Fruit fly (Drosophila melanogaster) whole organism, pupa: ENCODE results near the gene Dlic.

ENCODE experiments used
- CG10348 ChIP-seq: fragments of 200-800 bp; sonication (Bioruptor generic); IDR thresholded peaks from 2 replicates; pipeline ENCODE4 v1.3.6; 2022; ENCODE audit warnings: missing biosample characterization, missing genetic modification characterization
- CG12605 ChIP-seq: fragments of 200-800 bp; sonication (Bioruptor generic); IDR thresholded peaks from 2 replicates; pipeline ENCODE4 v1.3.6; 2022; ENCODE audit warnings: missing biosample characterization, missing genetic modification characterization
- CG13204 ChIP-seq: fragments of 200-800 bp; sonication (Bioruptor generic); optimal IDR thresholded peaks from 2 replicates; lab custom pipeline; 2018; ENCODE audit warnings: missing biosample characterization, mild to moderate bottlenecking, missing genetic modification characterization, moderate library complexity
- CG14655 ChIP-seq: fragments of 200-800 bp; sonication (Bioruptor generic); optimal IDR thresholded peaks from 3 replicates; lab custom pipeline; 2017; ENCODE audit warnings: mild to moderate bottlenecking, missing biosample characterization, missing genetic modification reagents, missing genetic modification characterization
- CG15710 ChIP-seq: fragments of 200-800 bp; sonication (Bioruptor generic); optimal IDR thresholded peaks from 2 replicates; lab custom pipeline; 2018; ENCODE audit warnings: missing biosample characterization, mild to moderate bottlenecking, missing genetic modification characterization, moderate library complexity
- CG17806 ChIP-seq: fragments of 200-800 bp; sonication (Bioruptor generic); optimal IDR thresholded peaks from 2 replicates; lab custom pipeline; 2018; ENCODE audit warnings: missing biosample characterization, mild to moderate bottlenecking, missing genetic modification characterization, moderate library complexity
- CG32121 ChIP-seq: fragments of 200-800 bp; sonication (Bioruptor generic); IDR thresholded peaks from 2 replicates; pipeline ENCODE4 v1.3.6; 2022; ENCODE audit warnings: missing biosample characterization, missing genetic modification characterization
- CG34367 ChIP-seq: fragments of 200-800 bp; sonication (Bioruptor generic); optimal IDR thresholded peaks from 2 replicates; lab custom pipeline; 2018; ENCODE audit warnings: missing biosample characterization, mild to moderate bottlenecking, missing genetic modification characterization
- CG4496 ChIP-seq: fragments of 200-800 bp; sonication (Bioruptor generic); IDR thresholded peaks from 3 replicates; pipeline ENCODE4 v1.3.6; 2022; ENCODE audit warnings: missing biosample characterization, missing genetic modification characterization
- CG8159 ChIP-seq: fragments of 200-800 bp; sonication (Bioruptor generic); optimal IDR thresholded peaks from 3 replicates; lab custom pipeline; 2018; ENCODE audit warnings: missing biosample characterization, mild to moderate bottlenecking, missing genetic modification characterization, moderate library complexity
- CG8301 ChIP-seq: fragments of 200-800 bp; sonication (Bioruptor generic); optimal IDR thresholded peaks from 2 replicates; lab custom pipeline; 2018; ENCODE audit warnings: missing biosample characterization, mild to moderate bottlenecking, missing genetic modification characterization
- CG9948 ChIP-seq: fragments of 200-800 bp; sonication (Bioruptor generic); optimal IDR thresholded peaks from 2 replicates; lab custom pipeline; 2018; ENCODE audit warnings: missing biosample characterization, mild to moderate bottlenecking, missing genetic modification characterization, moderate library complexity
- D1 ChIP-seq: fragments of 200-800 bp; sonication (Bioruptor generic); optimal IDR thresholded peaks from 2 replicates; lab custom pipeline; 2018; ENCODE audit warnings: missing biosample characterization, mild to moderate bottlenecking, missing genetic modification characterization, moderate library complexity
- EcR ChIP-seq: fragments of 200-800 bp; sonication (Bioruptor generic); optimal IDR thresholded peaks from 3 replicates; lab custom pipeline; 2019; ENCODE audit warnings: missing biosample characterization, missing genetic modification characterization, mild to moderate bottlenecking, moderate library complexity, missing genetic modification reagents
- Ets98B ChIP-seq: fragments of 200-800 bp; sonication (Bioruptor generic); IDR thresholded peaks from 2 replicates; pipeline ENCODE4 v1.3.6; 2022; ENCODE audit warnings: missing biosample characterization, missing genetic modification characterization
- Pif1A ChIP-seq: fragments of 200-800 bp; sonication (Bioruptor generic); optimal IDR thresholded peaks from 3 replicates; lab custom pipeline; 2016; ENCODE audit warnings: missing biosample characterization, missing genetic modification characterization
- Pif1B ChIP-seq: fragments of 200-800 bp; sonication (Bioruptor generic); optimal IDR thresholded peaks from 3 replicates; lab custom pipeline; 2016; ENCODE audit warnings: missing biosample characterization, missing genetic modification characterization
- Snoo ChIP-seq: fragments of 200-800 bp; sonication (Bioruptor generic); optimal IDR thresholded peaks from 3 replicates; lab custom pipeline; 2017; ENCODE audit warnings: missing biosample characterization, mild to moderate bottlenecking, missing genetic modification characterization, inconsistent platforms
- fd96Ca ChIP-seq: fragments of 200-800 bp; sonication (Bioruptor generic); IDR thresholded peaks from 3 replicates; pipeline ENCODE4 v1.3.6; 2022; ENCODE audit warnings: missing biosample characterization, missing genetic modification characterization
- gl ChIP-seq: fragments of 200-800 bp; sonication (Bioruptor generic); optimal IDR thresholded peaks from 2 replicates; lab custom pipeline; 2018; ENCODE audit warnings: missing biosample characterization, mild to moderate bottlenecking, missing genetic modification characterization
- rn ChIP-seq: fragments of 200-800 bp; sonication (Bioruptor generic); IDR thresholded peaks from 2 replicates; pipeline ENCODE4 v1.3.6; 2022; ENCODE audit warnings: missing biosample characterization, missing genetic modification characterization

Dlic gene

dm6 chrX:11137566-11138186, 16.5 kb upstream of the Dlic start, which contains the start of gene CDK2AP1:
Gene CDK2AP1 (plus strand): TSS chrX:11137859.
- TF ChIP-seq CG8301 = no peak
- TF ChIP-seq CG14655 = no peak
- TF ChIP-seq CG4496 (GFP tag; lab: Robert Waterston, UW) = peak; percentile 37; the same call in 1 of the 3 replicates
- no peak for TF ChIP-seq gl
- TF ChIP-seq CG12605 (GFP tag; lab: Robert Waterston, UW) = no peak
- 0 out of 3 replicates have a peak, but pooled peaks have one; percentile 25 for TF ChIP-seq fd96Ca
- TF ChIP-seq CG8159 (tag; lab: Kevin White, UChicago) = peak; percentile 0
- TF ChIP-seq CG32121 (GFP tag; lab: Robert Waterston, UW) = 0 out of 2 replicates have a peak, but pooled peaks have one; percentile 15
- peak; percentile 1 for TF ChIP-seq CG17806 (tag; lab: Kevin White, UChicago)
- no peak for TF ChIP-seq CG10348
- TF ChIP-seq CG15710 (tag; lab: Kevin White, UChicago) = no peak

- no peak for TF ChIP-seq CG13204 (GFP tag; lab: Kevin White, UChicago)
- TF ChIP-seq CG15710 (tag; lab: Kevin White, UChicago) = no peak
These were observed 14.1 kb upstream of the Dlic start, which contains the start of gene ssp7 for dm6 chrX:11140163-11140562. Gene ssp7 (minus strand): TSS chrX:11140263.

DNA sequence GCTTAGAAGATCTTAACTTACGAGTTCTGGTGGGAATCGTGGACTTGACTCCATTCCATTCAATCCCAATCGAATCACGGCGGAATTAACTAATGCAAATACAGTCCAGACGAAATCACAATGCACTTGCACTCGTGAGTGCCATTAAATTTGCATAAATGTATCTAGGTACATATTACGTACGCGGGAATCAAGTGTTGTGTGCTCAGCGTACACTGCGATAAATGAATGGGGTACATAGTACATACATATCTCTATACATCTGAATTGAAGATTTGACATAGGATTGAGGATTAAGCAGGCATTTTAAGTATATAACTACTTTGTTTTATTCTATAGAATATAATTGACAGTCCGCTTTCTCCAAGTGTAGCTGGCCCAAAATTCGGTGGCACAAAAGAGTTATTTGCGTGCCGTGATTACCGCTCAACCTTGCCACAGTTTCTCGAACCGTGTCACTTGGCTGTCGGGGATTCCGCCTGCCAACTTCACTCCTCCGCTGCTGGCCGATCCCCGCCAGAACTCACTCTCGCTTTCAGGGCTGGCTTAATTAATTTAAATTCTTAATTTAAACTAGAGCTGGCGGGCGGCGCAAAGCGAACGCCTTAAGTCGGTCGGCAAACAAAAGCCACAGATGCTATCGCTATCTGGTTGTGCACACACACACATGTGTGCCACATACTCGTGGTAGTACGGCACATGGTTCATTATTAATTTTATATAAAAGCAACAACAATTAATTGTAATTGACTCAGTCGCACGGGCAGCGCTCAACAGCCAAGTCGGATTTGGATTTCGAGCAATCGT, 12.2 kb upstream of the Dlic start, which contains the start of the genes CG15199 and CG15202:
Gene CG15199 (minus strand): TSS at position 51 of the 807 bp plus-strand sequence.
Gene CG15202 (plus strand): TSS at position 757 of the 807 bp plus-strand sequence.
- no peak for TF ChIP-seq CG32121 (GFP tag; lab: Robert Waterston, UW)
- peak; percentile 53 for TF ChIP-seq Snoo (tag; lab: Kevin White, UChicago)
- no peak for TF ChIP-seq CG8301
- no peak for TF ChIP-seq CG8159 (tag; lab: Kevin White, UChicago)
- no peak for TF ChIP-seq CG34367 (tag; lab: Kevin White, UChicago)
- TF ChIP-seq fd96Ca = no peak

- no peak for TF ChIP-seq CG9948 (tag; lab: Kevin White, UChicago)
- TF ChIP-seq Snoo (tag; lab: Kevin White, UChicago) = no peak
- TF ChIP-seq, all 21 proteins: peak for 0
These were observed 10.4 kb upstream of the Dlic start, which contains the start of gene CG15201 for dm6 chrX:11143820-11144219. Gene CG15201 (plus strand): TSS chrX:11144120.

DNA sequence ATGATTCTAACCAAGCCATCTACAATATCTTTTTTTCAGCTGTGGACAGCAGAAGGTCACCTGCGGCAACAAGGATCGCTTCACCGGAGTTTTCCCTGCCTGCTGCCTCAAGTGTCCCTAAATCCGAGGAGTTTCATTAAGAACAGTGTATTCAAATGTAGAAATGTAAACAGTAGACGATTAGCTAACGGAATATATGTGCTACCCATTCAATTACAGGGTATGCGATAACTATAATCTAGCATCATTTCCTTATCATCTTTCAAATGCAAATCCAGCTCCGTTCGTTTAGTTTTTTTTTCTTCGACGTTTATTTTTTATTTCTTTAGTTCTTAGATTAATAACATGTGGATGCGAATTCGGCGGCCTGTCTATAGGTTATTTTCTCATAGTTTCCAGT, 9.6 kb upstream of the Dlic start:
- TF ChIP-seq CG4496 (GFP tag; lab: Robert Waterston, UW) (no peak), gl (no peak), EcR (no peak), CG14655 (no peak), Pif1B (GFP tag; lab: Kevin White, UChicago) (no peak), CG9948 (tag; lab: Kevin White, UChicago) (no peak), CG34367 (tag; lab: Kevin White, UChicago) (no peak), CG15710 (tag; lab: Kevin White, UChicago) (no peak), CG17806 (tag; lab: Kevin White, UChicago) (no peak), CG12605 (GFP tag; lab: Robert Waterston, UW) (no peak), fd96Ca (no peak), Snoo (tag; lab: Kevin White, UChicago) (no peak), CG13204 (GFP tag; lab: Kevin White, UChicago) (no peak)

DNA sequence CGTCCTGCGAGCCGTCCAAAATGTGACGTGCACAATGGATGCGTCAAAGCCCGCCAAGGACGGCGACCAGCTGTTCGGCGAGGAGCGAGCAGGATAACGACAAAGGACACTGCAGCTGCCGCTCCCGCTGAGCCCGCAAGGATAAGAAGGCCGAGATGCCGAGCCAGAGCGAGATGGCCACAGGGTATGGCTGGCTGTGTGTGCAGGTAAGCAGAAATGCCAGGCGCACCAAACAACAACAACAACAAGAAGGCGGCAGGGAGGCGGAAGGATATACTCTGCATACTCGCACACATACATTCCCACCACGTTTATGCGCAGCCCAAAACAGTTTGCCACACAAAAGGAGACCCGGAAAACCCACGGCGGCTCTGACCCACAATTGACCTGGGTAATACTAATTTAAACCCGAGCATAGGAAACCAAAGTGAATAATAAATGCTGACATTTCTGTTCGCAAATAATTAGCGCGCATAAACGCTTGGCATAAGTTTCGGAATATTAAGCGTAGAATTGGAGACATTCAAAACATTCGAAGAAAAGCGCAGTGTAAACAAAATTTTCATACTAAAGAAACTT, 7.5 kb upstream of the Dlic start:
- TF ChIP-seq EcR (no peak), Snoo (tag; lab: Kevin White, UChicago) (peak; percentile 15), CG15710 (tag; lab: Kevin White, UChicago) (peak; percentile 51), CG32121 (GFP tag; lab: Robert Waterston, UW) (no peak), CG8301 (peak; percentile 20), D1 (tag; lab: Kevin White, UChicago) (no peak), CG14655 (no peak), fd96Ca (peak; percentile 68), Ets98B (peak; percentile 35), rn (no peak), CG9948 (tag; lab: Kevin White, UChicago) (peak; percentile 0), CG13204 (GFP tag; lab: Kevin White, UChicago) (no peak), gl (no peak), Pif1A (peak; percentile 39), CG10348 (no peak), CG34367 (tag; lab: Kevin White, UChicago) (peak; percentile 17), CG17806 (tag; lab: Kevin White, UChicago) (peak; percentile 29), CG4496 (GFP tag; lab: Robert Waterston, UW) (0 out of 3 replicates have a peak, but pooled peaks have one; percentile 38), CG8159 (tag; lab: Kevin White, UChicago) (peak; percentile 45), CG12605 (GFP tag; lab: Robert Waterston, UW) (no peak), Pif1B (GFP tag; lab: Kevin White, UChicago) (peak; percentile 30)
- TF ChIP-seq, all 21 proteins: peak for 12
